Worm (Caenorhabditis elegans): ENCODE measurements around the gene Y54G2A.19.

- TF ChIP-seq nfya-1 (tag; optimal IDR thresholded peaks at IDR 0.05; ENCODE audit: borderline replicate concordance, insufficient read depth), result no peak
- no peak for TF ChIP-seq snpc-4 (GFP tag; optimal IDR thresholded peaks at IDR 0.05)
- no peak for TF ChIP-seq snpc-4 (tag; optimal IDR thresholded peaks at IDR 0.05)
- no peak for TF ChIP-seq madf-10 (tag; optimal IDR thresholded peaks at IDR 0.05)
- TF ChIP-seq hlh-12 (tag; optimal IDR thresholded peaks at IDR 0.05), result no peak
- TF ChIP-seq C06A6.2 (GFP tag; conservative IDR thresholded peaks at IDR 0.05), result no peak
- TF ChIP-seq ama-1 (optimal IDR thresholded peaks at IDR 0.05), result no peak
- no peak for TF ChIP-seq ama-1 (GFP tag; optimal IDR thresholded peaks at IDR 0.05)
- no peak for TF ChIP-seq F55B11.4 (tag; optimal IDR thresholded peaks at IDR 0.05; ENCODE audit: borderline replicate concordance, insufficient read depth)
- peak; percentile 58 for TF ChIP-seq F33H1.4 (GFP tag; IDR thresholded peaks at IDR 0.05)
- TF ChIP-seq egl-18 (GFP tag; IDR thresholded peaks at IDR 0.05), result no peak
Observed at ce11 chrIV:2914545-2914944, 20.0 kb upstream of the Y54G2A.19 start.
